Fruit fly (Drosophila melanogaster): ENCODE results near the gene CG4789.
A peak's percentile ranks its signal among the peaks of the same experiment; 100 is the strongest.

The CG4789 gene

dm6 chrX:16848978-16849377 lies 48.2 kb downstream of the CG4789 start (continued):
- TF ChIP-seq CG1024 (GFP tag; IDR thresholded peaks at IDR 0.05) = no peak
- TF ChIP-seq CG8944 (GFP tag; optimal IDR thresholded peaks at IDR 0.05) = no peak
- no peak for TF ChIP-seq Antp (GFP tag; optimal IDR thresholded peaks at IDR 0.05)
- TF ChIP-seq Jarid2 (GFP tag; optimal IDR thresholded peaks at IDR 0.05) = no peak
- TF ChIP-seq Scr (GFP tag; IDR thresholded peaks at IDR 0.05; ENCODE audit: partially characterized antibody) = no peak
- TF ChIP-seq CG18619 (GFP tag; optimal IDR thresholded peaks at IDR 0.05) = no peak
- no peak for TF ChIP-seq CG5953 (GFP tag; IDR thresholded peaks at IDR 0.05)
- no peak for TF ChIP-seq prd (optimal IDR thresholded peaks at IDR 0.05)
- peak; percentile 24; the same call in 1 of the 3 replicates for TF ChIP-seq prd (GFP tag; IDR thresholded peaks at IDR 0.05)
- TF ChIP-seq CG1832 (GFP tag; optimal IDR thresholded peaks at IDR 0.05) = no peak
- TF ChIP-seq disco-r (GFP tag; optimal IDR thresholded peaks at IDR 0.05) = no peak
- TF ChIP-seq CG1602 (GFP tag; optimal IDR thresholded peaks at IDR 0.05) = no peak
- TF ChIP-seq Ravus (GFP tag; IDR thresholded peaks at IDR 0.05) = no peak
- no peak for TF ChIP-seq CG6689 (GFP tag; IDR thresholded peaks at IDR 0.05)
- no peak for TF ChIP-seq Med (GFP tag)
- TF ChIP-seq danr (GFP tag; IDR thresholded peaks at IDR 0.05) = no peak
- no peak for TF ChIP-seq CG6813 (GFP tag; optimal IDR thresholded peaks at IDR 0.05)
- TF ChIP-seq MBD-R2 (GFP tag; IDR thresholded peaks at IDR 0.05) = no peak
- no peak for TF ChIP-seq sima (GFP tag; optimal IDR thresholded peaks at IDR 0.05)
- TF ChIP-seq chif (GFP tag; optimal IDR thresholded peaks at IDR 0.05) = no peak
- TF ChIP-seq dmrt11E (tag; optimal IDR thresholded peaks at IDR 0.05) = no peak
- TF ChIP-seq ranshi (GFP tag; IDR thresholded peaks at IDR 0.05) = peak; percentile 16; the same call in 1 of the 2 replicates
- TF ChIP-seq tin (GFP tag; optimal IDR thresholded peaks at IDR 0.05) = no peak
- TF ChIP-seq CG6683 (GFP tag; optimal IDR thresholded peaks at IDR 0.05) = no peak
- TF ChIP-seq CG16863 (GFP tag; optimal IDR thresholded peaks at IDR 0.05) = no peak
- no peak for TF ChIP-seq CG17912 (GFP tag; optimal IDR thresholded peaks at IDR 0.05)
- no peak for TF ChIP-seq CG4282 (GFP tag; optimal IDR thresholded peaks at IDR 0.05)
- TF ChIP-seq pum (GFP tag; optimal IDR thresholded peaks at IDR 0.05) = no peak
- TF ChIP-seq YL-1 (GFP tag; optimal IDR thresholded peaks at IDR 0.05) = no peak
- TF ChIP-seq cas (GFP tag; IDR thresholded peaks at IDR 0.05) = no peak
- TF ChIP-seq Dip2 (GFP tag; IDR thresholded peaks at IDR 0.05) = no peak
- peak; percentile 28 for TF ChIP-seq fd96Cb (tag; optimal IDR thresholded peaks at IDR 0.05)
- TF ChIP-seq cwo (GFP tag; optimal IDR thresholded peaks at IDR 0.05) = no peak
- peak; percentile 1 for TF ChIP-seq nmo (GFP tag; optimal IDR thresholded peaks at IDR 0.05)
- no peak for TF ChIP-seq stc (GFP tag; IDR thresholded peaks at IDR 0.05)
- no peak for TF ChIP-seq CG1603 (tag; optimal IDR thresholded peaks at IDR 0.05)
- peak; percentile 40 for TF ChIP-seq phol (tag; optimal IDR thresholded peaks at IDR 0.05)
- no peak for TF ChIP-seq CG3065 (GFP tag; optimal IDR thresholded peaks at IDR 0.05)
- TF ChIP-seq Fer2 (tag; optimal IDR thresholded peaks at IDR 0.05) = no peak
- TF ChIP-seq NfI (GFP tag; optimal IDR thresholded peaks at IDR 0.05) = no peak
- TF ChIP-seq CG3995 (GFP tag; optimal IDR thresholded peaks at IDR 0.05) = no peak
- TF ChIP-seq rib (GFP tag; IDR thresholded peaks at IDR 0.05) = no peak
- TF ChIP-seq Atf6 (GFP tag; IDR thresholded peaks at IDR 0.05) = no peak
- TF ChIP-seq CG10543 (GFP tag; optimal IDR thresholded peaks at IDR 0.05) = no peak
- TF ChIP-seq dpn (GFP tag; optimal IDR thresholded peaks at IDR 0.05) = no peak
- no peak for TF ChIP-seq CG16813 (GFP tag; IDR thresholded peaks at IDR 0.05; ENCODE audit: partially characterized antibody)
- TF ChIP-seq D (optimal IDR thresholded peaks at IDR 0.05) = no peak
- peak; percentile 5 for TF ChIP-seq D (GFP tag; optimal IDR thresholded peaks at IDR 0.05)
- peak; percentile 24 for TF ChIP-seq Sox102F (GFP tag; optimal IDR thresholded peaks at IDR 0.05)
- peak; percentile 27 for TF ChIP-seq CG17359 (tag; optimal IDR thresholded peaks at IDR 0.05)
- no peak for TF ChIP-seq otp (GFP tag; IDR thresholded peaks at IDR 0.05)
- no peak for TF ChIP-seq eyg (GFP tag; optimal IDR thresholded peaks at IDR 0.05)

Measured in whole organism, embryonic.